Worm (Caenorhabditis elegans): Measurements from ENCODE around the gene C06B8.2.
A peak's percentile ranks its signal among the peaks of the same experiment; 100 is the strongest.

C06B8.2 gene

DNA sequence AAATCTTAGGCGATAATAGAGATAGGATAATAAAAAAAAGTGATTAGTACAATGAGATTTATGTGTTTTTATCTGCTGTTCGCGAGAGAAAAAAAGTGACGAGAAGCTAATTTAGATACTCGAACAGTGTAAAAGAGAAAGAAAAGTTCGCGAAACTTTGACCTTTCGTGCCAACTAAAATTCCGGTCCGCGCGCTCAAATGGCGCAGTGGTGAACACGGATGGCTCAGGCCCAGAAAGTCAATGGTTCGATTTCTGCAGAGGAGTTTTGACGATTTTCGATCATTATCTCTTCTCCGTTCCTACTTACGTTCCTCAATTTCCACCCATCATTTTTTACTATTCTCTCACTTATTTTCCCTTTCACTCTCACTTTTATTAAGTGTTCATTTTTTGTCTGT is 37.9 kb upstream of the C06B8.2 start:
- TF ChIP-seq lim-6 (tag; optimal IDR thresholded peaks at IDR 0.05) (no peak), nfya-1 (tag; optimal IDR thresholded peaks at IDR 0.05) (no peak), hlh-13 (GFP tag; optimal IDR thresholded peaks at IDR 0.05) (no peak), unc-42 (tag; optimal IDR thresholded peaks at IDR 0.05) (no peak), ceh-19 (GFP tag; optimal IDR thresholded peaks at IDR 0.05) (no peak), madf-2 (tag; optimal IDR thresholded peaks at IDR 0.05) (no peak), zip-5 (tag; optimal IDR thresholded peaks at IDR 0.05) (no peak), sdc-2 (tag; optimal IDR thresholded peaks at IDR 0.05) (no peak), pha-2 (tag; optimal IDR thresholded peaks at IDR 0.05) (no peak), K09A11.1 (tag; optimal IDR thresholded peaks at IDR 0.05; ENCODE audit: insufficient read depth) (no peak), sox-2 (GFP tag; IDR thresholded peaks at IDR 0.05) (no peak), unc-3 (GFP tag; conservative IDR thresholded peaks at IDR 0.05) (no peak), unc-3 (tag; optimal IDR thresholded peaks at IDR 0.05) (no peak), K02D7.2 (tag; optimal IDR thresholded peaks at IDR 0.05) (no peak), ama-1 (optimal IDR thresholded peaks at IDR 0.05) (no peak)

DNA sequence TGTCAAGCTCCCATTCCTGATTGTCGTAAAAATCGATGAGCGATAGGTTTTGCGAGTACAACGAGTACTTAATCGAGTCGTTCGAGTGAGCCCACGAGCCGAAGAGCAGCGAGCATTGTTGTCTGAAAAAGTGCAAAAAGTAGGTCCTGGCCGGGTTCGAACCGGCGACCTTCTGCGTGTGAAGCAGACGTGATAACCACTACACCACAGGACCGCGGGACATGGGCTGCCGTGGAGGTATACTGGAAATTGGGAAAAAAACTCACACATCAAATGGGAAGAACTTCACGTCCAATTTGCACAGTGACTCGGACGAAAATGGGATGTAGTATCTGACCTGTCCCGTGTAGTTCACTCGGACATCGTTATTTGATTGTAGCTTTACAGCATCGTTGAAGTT is 36.8 kb upstream of the C06B8.2 start:
- peak; percentile 21 for TF ChIP-seq ceh-6 (GFP tag; optimal IDR thresholded peaks at IDR 0.05)
- TF ChIP-seq eyg-1 (tag; optimal IDR thresholded peaks at IDR 0.05), result no peak
- no peak for TF ChIP-seq madf-2 (tag; optimal IDR thresholded peaks at IDR 0.05)
- no peak for TF ChIP-seq ets-4 (tag; optimal IDR thresholded peaks at IDR 0.05)
- no peak for TF ChIP-seq ceh-9 (tag; optimal IDR thresholded peaks at IDR 0.05)
- TF ChIP-seq fkh-6 (tag; optimal IDR thresholded peaks at IDR 0.05), result no peak
- no peak for TF ChIP-seq Y22D7AL.16 (tag; optimal IDR thresholded peaks at IDR 0.05)

DNA sequence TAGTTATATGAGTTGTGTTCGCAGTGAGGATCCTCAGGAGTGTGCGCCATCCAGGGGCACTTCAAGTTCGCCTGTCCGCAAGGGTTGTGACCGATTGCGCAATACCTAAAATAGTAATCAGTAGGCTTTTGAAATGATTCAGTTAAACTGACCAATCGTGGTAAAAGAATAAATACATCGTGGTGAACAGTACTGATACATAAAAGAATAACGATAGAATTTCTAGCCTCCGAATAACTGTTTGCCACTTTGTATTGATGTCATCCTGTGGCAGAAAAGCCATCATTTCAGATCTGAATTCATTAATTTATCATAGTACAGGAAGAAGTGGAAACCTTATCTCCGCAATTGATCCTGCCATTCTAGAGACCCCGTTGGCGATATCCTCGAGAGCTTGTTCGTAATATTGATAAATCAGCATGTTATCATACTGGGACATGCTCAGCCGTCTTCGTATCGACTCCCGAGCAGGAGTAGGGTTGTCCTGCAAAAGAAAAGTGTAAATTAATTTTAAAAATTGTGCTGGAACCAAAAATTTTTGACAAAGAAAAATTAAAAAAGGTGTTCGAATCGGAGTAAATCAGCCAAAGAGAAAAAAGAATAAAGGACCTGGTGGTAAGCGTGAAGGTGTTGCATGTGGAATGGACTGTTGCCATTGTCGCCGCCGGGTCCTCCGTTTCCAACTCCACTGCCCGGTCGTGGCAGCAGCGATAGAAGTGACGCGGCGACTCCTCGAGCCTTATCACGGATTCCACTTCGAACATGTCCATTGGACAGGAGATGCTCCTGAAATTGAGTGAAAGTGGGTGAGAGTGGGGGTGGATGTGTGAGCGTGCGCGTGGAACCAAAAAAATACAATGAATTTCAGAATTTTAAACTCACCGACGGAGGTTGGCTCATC is 34.6 kb upstream of the C06B8.2 start:
- TF ChIP-seq elt-4 (tag; optimal IDR thresholded peaks at IDR 0.05), result no peak
- TF ChIP-seq ceh-22 (tag; optimal IDR thresholded peaks at IDR 0.05), result no peak
- TF ChIP-seq sdc-2 (tag; optimal IDR thresholded peaks at IDR 0.05), result no peak
- TF ChIP-seq hlh-13 (GFP tag; optimal IDR thresholded peaks at IDR 0.05), result no peak
- no peak for TF ChIP-seq ceh-30 (tag; optimal IDR thresholded peaks at IDR 0.05)
- TF ChIP-seq rnt-1 (tag; optimal IDR thresholded peaks at IDR 0.05), result no peak
- no peak for TF ChIP-seq ztf-16 (tag; optimal IDR thresholded peaks at IDR 0.05)
- TF ChIP-seq fax-1 (tag; optimal IDR thresholded peaks at IDR 0.05), result no peak
- TF ChIP-seq mec-3 (tag; optimal IDR thresholded peaks at IDR 0.05; ENCODE audit: borderline replicate concordance), result no peak
- no peak for TF ChIP-seq pax-1 (tag; optimal IDR thresholded peaks at IDR 0.05)
- no peak for TF ChIP-seq dmd-4 (tag; optimal IDR thresholded peaks at IDR 0.05; ENCODE audit: borderline replicate concordance)
- TF ChIP-seq eyg-1 (tag; optimal IDR thresholded peaks at IDR 0.05), result no peak
- no peak for TF ChIP-seq ets-4 (tag; optimal IDR thresholded peaks at IDR 0.05)
- no peak for TF ChIP-seq pag-3 (tag; optimal IDR thresholded peaks at IDR 0.05; ENCODE audit: borderline replicate concordance)

DNA sequence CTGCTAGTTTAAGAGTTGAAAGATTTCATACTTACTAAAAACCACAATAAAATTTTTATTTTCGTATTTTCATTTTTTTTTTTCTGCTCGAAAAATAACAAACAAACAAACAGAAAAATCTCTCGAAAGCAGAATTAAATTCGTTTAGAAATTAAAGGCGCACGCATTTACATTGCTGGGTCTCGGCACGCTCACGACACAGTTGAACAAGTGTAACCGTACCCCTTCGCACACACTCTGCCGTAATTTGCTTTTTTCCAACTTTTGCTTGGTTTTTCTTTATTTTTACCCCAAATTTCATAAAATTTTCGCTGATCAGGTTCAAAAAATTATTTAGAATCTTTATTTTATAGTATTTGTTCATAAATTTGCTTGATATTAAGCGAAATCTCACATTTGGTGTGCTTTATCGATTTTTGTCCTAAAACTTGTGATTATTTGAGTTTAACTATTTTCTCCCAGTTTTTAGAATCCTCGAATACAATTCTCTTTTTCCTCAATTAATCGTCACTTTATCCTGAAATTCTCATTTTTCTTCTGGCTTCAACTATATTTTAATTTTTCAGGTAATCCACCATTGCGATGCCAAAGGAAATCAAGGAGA is 33.2 kb upstream of the C06B8.2 start, which contains the start of gene rpl-38:
TSS of gene rpl-38 (plus strand) at position 554 of the 604 bp plus-strand sequence.
- no peak for TF ChIP-seq pat-9 (tag; optimal IDR thresholded peaks at IDR 0.05)
- TF ChIP-seq odd-2 (tag; optimal IDR thresholded peaks at IDR 0.05), result no peak
- TF ChIP-seq elt-2 (tag; optimal IDR thresholded peaks at IDR 0.05), result peak; percentile 0
- no peak for TF ChIP-seq ceh-45 (GFP tag; IDR thresholded peaks at IDR 0.05)
- no peak for TF ChIP-seq hlh-13 (GFP tag; optimal IDR thresholded peaks at IDR 0.05)
- TF ChIP-seq ceh-2 (tag; optimal IDR thresholded peaks at IDR 0.05), result no peak
- no peak for TF ChIP-seq T23F11.4 (GFP tag; optimal IDR thresholded peaks at IDR 0.05)
- no peak for TF ChIP-seq C38D4.7 (GFP tag; optimal IDR thresholded peaks at IDR 0.05)
- no peak for TF ChIP-seq ceh-30 (tag; optimal IDR thresholded peaks at IDR 0.05)
- no peak for TF ChIP-seq ceh-6 (GFP tag; optimal IDR thresholded peaks at IDR 0.05)
- TF ChIP-seq tbx-2 (tag; optimal IDR thresholded peaks at IDR 0.05), result peak; percentile 40
- TF ChIP-seq zip-5 (tag; optimal IDR thresholded peaks at IDR 0.05), result no peak
- TF ChIP-seq rnt-1 (tag; optimal IDR thresholded peaks at IDR 0.05), result no peak
- TF ChIP-seq che-1 (tag; optimal IDR thresholded peaks at IDR 0.05), result no peak
- no peak for TF ChIP-seq eyg-1 (tag; optimal IDR thresholded peaks at IDR 0.05)
- no peak for TF ChIP-seq K02D7.2 (tag; optimal IDR thresholded peaks at IDR 0.05)
- no peak for TF ChIP-seq ref-2 (tag; optimal IDR thresholded peaks at IDR 0.05)
- TF ChIP-seq gmeb-2 (tag; optimal IDR thresholded peaks at IDR 0.05), result no peak
- no peak for TF ChIP-seq F13H6.1 (tag; optimal IDR thresholded peaks at IDR 0.05)
- no peak for TF ChIP-seq hlh-30 (tag; optimal IDR thresholded peaks at IDR 0.05; ENCODE audit: insufficient read depth)
- TF ChIP-seq ahr-1 (tag; optimal IDR thresholded peaks at IDR 0.05), result no peak
- peak; percentile 14 for TF ChIP-seq pax-1 (tag; optimal IDR thresholded peaks at IDR 0.05)
- no peak for TF ChIP-seq mec-3 (tag; optimal IDR thresholded peaks at IDR 0.05; ENCODE audit: borderline replicate concordance)

Measured in whole organism, late embryonic.